Worm (Caenorhabditis elegans): ENCODE results near the gene vpat-1.

DNA sequence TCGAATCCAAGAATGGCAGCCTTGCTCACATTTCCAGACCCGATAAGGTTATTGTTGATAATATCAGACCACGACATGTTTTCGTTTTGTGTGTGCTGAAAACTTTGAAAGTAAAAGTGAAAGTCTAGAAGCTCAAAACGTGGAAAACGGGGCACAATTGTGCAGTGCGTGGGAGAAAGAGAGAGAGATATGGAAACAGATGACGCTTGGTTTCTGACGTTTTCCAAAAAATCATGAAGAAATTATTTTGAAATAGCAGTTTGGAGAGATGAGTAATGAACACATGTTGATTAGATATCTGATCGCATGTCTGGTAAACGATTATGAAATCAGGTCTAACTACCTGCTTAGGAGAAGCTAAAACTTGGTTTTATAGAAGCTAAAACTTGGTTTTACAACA, 34.5 kb upstream of the vpat-1 start, which contains the start of gene pfn-3:
- TF ChIP-seq madf-9 (GFP tag; conservative IDR thresholded peaks at IDR 0.05) (no peak), dpl-1 (GFP tag; optimal IDR thresholded peaks at IDR 0.05) (no peak), ama-1 (optimal IDR thresholded peaks at IDR 0.05) (no peak), ces-1 (GFP tag; optimal IDR thresholded peaks at IDR 0.05) (no peak), mdl-1 (tag; optimal IDR thresholded peaks at IDR 0.05) (no peak), unc-62 (GFP tag; optimal IDR thresholded peaks at IDR 0.05 in 1 of 2) (no peak), unc-62 (tag; optimal IDR thresholded peaks at IDR 0.05) (no peak), nhr-48 (tag; optimal IDR thresholded peaks at IDR 0.05) (no peak)

Measured in whole organism, L4 larva.